Fruit fly (Drosophila melanogaster): Measurements from ENCODE around the gene CG32488.

CG32488 gene

DNA sequence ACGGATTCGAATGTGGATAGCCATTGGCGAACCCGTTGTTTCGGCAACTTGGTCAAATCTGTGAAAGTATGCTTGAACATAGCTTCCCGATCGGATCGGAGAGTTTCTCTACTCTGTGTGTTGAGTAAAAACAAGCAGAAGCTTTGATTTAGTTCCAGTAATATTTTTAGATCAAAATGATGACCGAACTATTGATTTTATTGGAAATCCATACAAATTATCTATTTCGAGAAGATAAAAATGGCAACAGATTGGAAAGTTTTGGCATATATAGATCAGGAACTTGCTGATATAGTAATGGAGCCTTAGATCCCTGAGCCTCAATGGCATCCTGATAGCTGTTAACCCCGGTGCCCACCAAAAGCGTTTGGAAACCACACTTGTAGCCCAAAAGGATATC is at the start of gene CG32488:
Gene CG32488 (minus strand): TSS at position 101 of the 400 bp plus-strand sequence.
- TF ChIP-seq CG17801 (GFP tag; optimal IDR thresholded peaks at IDR 0.05; ENCODE audit: partially characterized antibody) = no peak

DNA sequence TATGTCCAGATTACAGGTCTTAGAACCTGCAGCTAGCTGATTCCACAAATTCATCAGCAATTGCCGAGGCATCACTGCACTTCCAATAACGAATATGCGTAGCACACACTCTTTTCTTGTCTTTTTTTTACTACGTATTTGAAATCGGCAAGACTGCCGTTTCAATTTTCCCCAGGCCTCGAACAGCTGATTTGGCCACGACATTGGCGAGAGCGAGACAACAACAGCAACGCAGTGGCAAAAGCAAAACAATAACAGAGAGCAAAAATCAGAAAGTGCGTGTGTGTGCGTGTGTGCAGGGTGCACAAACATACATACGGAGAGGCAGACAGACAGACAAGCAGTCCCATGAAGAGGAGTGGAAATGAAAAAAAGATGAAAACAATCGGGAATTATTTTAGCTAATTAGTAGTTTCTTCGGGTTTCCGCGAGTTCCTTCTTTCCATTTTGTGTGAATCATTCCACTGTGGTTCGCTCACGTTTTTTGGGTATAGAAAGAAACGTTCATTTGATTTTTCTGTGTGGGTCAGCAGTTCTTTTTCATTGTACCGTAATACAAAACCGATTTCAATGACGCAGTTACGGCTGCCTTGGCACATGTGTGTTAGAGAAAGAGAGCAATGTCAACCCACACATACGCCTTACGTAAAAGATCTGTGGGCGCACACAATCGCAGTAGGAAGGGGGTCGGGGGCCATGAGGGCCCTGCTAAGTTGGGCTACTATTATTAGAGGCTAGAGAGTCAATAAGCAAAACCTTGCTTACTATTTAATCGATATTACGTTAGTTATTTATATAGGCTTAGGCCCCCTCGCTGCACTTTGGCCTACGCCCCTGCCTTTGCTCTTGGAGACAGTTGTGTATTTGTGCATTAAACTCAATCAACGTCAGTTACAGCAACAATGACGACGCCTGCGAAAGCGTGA is 44.4 kb upstream of the CG32488 start:
- TF ChIP-seq CG17801 (GFP tag; optimal IDR thresholded peaks at IDR 0.05; ENCODE audit: partially characterized antibody) = peak; percentile 99

DNA sequence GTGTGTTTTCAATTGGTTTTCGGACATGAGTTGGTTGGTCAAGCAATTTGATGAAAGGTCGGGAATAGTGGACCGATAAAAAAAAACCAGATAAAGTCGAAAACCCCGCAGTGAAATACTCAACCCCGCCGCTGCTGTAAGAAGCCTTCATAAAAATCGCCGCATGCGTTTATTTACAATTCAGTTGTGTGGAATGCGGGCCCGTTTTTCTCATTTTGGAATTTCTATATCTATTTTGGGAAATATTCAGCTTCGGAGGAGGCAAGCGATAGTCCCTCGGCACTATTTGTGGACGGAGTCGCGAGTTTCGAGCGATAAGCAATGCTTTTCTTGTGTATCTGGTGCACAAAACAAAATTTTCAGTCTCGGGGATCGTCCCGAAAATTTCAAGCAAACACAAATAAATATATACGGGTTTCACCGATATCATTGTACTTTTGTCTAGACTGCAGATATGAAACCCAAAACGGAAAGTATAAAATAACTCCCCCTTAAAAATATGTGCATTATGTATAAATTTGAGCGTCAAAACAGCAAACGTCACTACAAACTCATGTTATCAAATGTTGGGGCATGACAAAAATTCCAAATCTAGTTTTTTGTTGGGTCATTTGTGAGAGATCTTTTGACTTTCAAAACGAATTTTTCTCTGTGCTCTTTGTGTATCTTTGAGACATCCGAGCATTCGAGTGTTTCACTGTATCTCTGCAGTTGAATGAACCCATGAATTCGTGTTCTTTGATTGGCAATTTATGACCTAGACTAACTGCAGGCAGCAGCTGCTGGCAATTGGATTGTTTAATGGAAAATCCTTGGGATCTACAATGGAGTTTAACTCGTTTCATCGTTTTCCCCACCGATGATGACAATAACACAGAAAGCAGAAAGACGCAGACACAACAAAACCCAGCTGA is 43.4 kb upstream of the CG32488 start:
- TF ChIP-seq CG17801 (GFP tag; optimal IDR thresholded peaks at IDR 0.05; ENCODE audit: partially characterized antibody) = no peak

DNA sequence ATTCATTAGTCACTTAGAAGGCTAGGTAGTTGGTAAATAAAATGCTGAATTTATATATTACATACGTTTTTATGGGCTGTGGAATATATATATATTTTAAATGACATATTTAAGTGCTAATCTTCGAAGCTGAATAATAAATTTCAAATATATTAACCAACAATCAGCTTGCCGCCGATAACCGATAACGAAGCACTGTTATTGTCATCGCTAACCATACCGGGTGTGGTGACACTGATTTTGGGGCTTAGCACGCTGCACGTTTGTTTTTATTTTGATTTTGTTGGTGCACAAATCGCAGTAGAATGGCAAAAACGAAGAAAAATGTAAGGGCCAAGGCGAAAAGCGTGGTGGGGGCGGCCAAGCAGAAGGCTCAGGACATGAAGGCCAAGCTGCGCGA is 39.0 kb upstream of the CG32488 start, which contains the start of gene CG16753:
Gene CG16753 (plus strand): TSS at position 229 of the 400 bp plus-strand sequence.
- TF ChIP-seq CG17801 (GFP tag; optimal IDR thresholded peaks at IDR 0.05; ENCODE audit: partially characterized antibody) = peak; percentile 1

DNA sequence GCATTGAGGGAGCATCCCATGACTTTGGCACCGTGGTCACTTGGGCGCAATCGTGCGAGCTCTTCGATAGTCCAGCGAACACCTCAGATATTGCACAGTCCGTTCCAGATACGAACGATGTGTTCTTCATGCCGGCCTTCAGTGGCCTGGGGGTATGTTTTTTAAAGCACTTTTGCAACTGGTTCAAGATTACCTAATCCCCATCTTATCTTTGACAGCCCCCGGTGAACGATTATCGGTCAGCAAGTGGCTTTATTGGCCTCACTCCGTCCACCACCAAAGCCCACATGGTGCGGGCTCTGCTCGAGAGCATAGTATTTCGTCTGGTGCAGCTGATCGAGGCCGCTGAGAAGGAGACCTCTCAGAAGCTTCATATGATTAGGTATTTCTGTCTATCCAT is 38.2 kb upstream of the CG32488 start:
- no peak for TF ChIP-seq CG17801 (GFP tag; optimal IDR thresholded peaks at IDR 0.05; ENCODE audit: partially characterized antibody)

DNA sequence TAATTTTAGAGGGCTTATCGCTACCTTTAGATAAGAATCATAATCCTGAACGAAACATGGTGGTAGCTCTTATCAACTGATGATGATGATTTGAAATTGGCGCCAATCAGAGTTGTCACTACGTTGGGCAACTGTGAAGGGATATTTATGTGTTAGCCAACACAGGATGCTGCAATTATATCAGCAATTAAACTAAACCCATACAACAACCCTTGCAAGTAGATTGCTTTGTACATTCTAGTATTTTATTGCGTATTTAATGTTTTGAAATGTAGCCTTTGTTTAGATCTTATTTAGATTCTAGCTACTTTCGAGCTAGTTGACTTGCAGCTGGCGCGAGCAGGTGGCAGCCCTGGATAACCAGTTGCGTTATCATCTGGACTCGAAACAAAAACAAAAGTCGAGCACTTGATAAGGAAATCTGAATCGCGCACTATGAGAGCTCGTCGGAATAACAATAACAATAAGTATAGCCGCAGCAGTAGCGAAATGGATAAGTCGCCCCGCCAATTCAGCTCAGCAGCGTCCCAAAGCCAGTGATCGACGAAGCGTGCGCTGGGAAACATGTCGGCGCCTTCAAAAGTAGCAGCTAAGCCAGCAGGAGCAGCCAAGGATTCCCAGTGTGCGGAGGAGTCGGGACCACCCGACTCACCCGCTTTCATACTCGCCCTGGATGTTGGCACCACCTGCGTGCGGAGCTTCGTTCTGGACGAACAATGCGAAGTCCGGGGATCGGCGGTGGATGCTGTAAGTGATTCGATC is 36.4 kb upstream of the CG32488 start, which contains the start of gene CG1271:
Gene CG1271 (plus strand): TSS at position 405 of the 762 bp plus-strand sequence.
- peak; percentile 54 for TF ChIP-seq CG17801 (GFP tag; optimal IDR thresholded peaks at IDR 0.05; ENCODE audit: partially characterized antibody)

DNA sequence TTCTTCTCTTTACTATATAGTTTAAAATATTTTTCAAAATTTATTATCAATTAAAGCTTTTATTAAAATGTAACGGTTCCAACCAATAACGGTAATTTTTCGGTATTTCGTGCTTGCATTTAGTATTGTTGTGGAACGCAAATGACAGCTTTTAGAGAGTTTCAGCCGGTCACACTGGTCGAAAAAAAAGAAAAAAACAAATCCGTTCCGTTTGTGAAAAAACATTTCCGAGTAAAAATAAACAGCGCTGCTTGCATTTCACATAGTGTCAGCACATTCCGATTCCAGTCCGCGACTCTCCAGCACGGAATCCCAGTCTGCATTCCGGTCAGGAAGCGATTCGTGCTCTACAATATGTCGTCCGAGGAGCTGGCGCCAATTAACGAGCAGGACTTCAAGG is 34.3 kb upstream of the CG32488 start, which contains the start of gene CG32485:
Gene CG32485 (plus strand): TSS at position 139 of the 400 bp plus-strand sequence.
- peak; percentile 86 for TF ChIP-seq CG17801 (GFP tag; optimal IDR thresholded peaks at IDR 0.05; ENCODE audit: partially characterized antibody)

DNA sequence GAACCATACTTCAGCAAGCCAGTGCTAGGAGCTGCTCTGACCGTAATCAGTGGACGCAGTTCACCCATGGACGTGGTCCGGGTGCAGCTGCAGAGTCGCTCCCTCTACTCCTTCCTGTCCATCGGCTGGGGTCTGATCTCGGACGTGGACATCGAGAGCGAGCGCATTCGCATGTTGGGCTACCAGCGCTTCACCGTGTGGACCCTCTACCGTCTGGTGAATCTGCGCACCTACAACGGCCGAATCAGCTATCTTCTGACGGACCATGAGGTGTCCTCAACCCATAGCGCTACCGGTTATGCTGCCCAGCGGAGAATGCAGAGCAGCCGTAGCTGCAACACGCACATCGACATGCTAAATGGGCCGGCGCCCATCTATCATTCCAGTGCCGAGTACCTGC is 32.8 kb upstream of the CG32488 start:
- TF ChIP-seq CG17801 (GFP tag; optimal IDR thresholded peaks at IDR 0.05; ENCODE audit: partially characterized antibody) = no peak

DNA sequence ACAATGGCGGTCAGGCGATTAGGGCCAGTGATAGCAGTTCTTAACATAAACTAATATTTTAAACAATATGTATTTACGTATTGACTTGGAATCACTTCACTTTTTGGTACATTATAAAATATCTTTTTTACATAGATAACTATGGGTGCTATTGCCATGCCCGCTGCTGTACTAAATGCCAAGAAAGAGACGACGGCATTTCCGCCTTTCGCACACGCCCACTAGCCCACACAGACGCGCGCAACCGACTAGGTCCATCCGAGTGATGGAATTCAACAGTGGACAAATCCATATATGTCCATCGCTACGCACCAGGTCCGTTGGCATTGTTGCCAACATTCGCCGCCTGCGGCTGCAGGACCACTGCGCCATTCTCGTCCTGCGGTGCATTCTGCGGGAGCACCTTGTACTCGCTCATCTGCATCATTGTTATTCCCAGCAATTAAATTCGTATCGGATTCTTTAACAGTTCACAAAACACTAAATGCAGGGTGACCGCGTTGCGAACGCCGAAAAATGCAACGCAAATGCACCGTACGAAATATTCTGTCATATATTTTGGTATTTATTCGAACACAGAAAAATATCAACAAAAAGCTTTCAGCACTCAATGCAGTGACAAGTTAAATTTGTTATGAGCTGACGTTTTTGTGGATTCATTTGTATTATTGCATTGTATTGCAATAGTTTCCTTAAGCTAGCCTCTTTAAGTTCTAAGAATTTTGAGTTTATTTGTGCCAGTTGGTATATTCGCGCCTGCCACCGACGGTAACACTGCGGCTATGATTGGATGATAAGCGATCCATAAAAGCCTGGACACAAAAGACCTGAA is 30.7 kb upstream of the CG32488 start, which contains the start of the genes scramb2 and Sk2:
Gene scramb2 (minus strand): TSS at position 488 of the 832 bp plus-strand sequence.
Gene Sk2 (plus strand): TSS at position 763 of the 832 bp plus-strand sequence.
- peak; percentile 94 for TF ChIP-seq CG17801 (GFP tag; optimal IDR thresholded peaks at IDR 0.05; ENCODE audit: partially characterized antibody)

DNA sequence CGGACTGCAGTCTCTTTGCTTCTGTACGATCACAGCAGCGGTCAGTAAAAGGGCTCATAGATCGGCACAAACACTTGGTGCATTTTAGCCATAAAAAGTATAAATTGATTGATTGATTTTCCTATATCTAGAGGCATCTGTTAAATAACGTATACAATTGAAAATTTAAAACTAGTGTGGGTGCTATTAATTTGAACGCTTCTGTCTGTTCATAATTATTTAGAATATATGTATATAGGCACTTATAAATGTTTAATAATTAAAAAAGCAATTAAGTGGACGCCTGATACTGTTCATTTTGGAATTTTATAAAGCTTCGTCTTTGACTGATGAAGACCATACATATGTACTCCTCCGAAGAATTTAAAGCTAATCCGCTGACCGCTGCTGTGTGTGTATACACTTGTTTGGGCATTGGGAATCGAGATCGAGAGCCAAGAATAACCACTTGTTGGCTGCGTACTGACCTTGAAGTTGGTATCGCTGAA is 29.4 kb upstream of the CG32488 start:
- peak; percentile 47 for TF ChIP-seq CG17801 (GFP tag; optimal IDR thresholded peaks at IDR 0.05; ENCODE audit: partially characterized antibody)

DNA sequence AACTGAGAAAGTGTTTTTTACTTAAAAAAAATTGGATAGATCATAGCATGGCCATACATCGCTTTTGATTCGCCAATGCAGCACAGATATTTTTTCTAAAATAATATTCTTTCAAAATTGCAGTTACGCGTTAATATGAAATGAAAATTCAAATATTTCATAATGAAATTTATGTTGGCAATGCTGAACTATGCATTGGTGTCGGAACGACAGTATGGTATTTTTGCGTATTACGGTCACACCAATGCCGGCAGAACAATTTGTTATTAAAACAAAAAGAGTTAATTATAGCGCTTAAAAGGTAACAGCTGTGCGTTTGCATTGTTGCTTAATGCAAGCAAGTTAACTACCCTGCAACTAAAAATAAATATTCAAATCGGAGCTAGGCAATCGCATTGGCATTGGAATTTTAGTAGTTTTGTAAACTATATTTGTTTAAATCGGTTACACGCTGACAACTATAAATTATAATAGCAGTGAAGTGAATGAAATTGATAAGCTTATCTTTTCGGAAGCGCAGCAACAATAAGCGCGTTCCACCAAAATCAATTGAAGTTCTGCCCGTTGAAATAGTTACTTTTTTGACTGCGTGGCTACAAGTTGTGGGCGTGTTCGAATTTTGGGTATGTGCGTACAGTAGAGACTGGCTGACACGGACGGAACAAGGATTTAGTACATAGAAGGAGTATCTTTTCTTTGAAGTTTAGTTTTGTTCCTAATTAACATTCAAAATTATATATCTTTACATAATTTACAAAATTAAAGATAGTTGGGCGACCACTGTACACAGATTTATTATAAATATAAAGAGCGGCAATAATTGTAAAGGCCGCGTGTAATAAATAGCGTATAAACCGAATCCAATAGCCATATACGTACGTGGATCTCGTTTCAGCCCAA is 26.5 kb upstream of the CG32488 start, which contains the start of gene Prx4:
Gene Prx4 (plus strand): TSS at position 210 of the 900 bp plus-strand sequence.
- TF ChIP-seq CG17801 (GFP tag; optimal IDR thresholded peaks at IDR 0.05; ENCODE audit: partially characterized antibody) = peak; percentile 81

Data from ovary, adult (tissue).